Worm (Caenorhabditis elegans) whole organism, midembryonic: Measurements from ENCODE around the gene srh-21.

Experiments used
- T22C8.4 ChIP-seq: fragments of 200-800 bp; sonication (Bioruptor generic); IDR thresholded peaks from 2 replicates; pipeline ENCODE4 v1.3.6; 2022; ENCODE audit warnings: missing genetic modification characterization, missing compliant biosample characterization
- cog-1 ChIP-seq: sonication (generic microtip); optimal IDR thresholded peaks from 2 replicates; lab custom pipeline; 2016; ENCODE audit warnings: missing genetic modification characterization, missing compliant biosample characterization
- flt-1 ChIP-seq: fragments of 200-800 bp; sonication (Bioruptor generic); IDR thresholded peaks from 2 replicates; pipeline ENCODE4 v1.3.6; 2022; ENCODE audit warnings: missing genetic modification characterization, missing compliant biosample characterization
- klf-2 ChIP-seq: fragments of 200-800 bp; sonication (Bioruptor generic); conservative IDR thresholded peaks from 2 replicates; pipeline ENCODE4 v1.3.6; 2022; ENCODE audit warnings: missing genetic modification reagents, missing genetic modification characterization, missing compliant biosample characterization
- med-1 ChIP-seq: sonication (generic microtip); optimal IDR thresholded peaks from 2 replicates; lab custom pipeline; 2017; ENCODE audit warnings: missing genetic modification characterization, mild to moderate bottlenecking, missing compliant biosample characterization, antibody characterized with exemption, missing genetic modification reagents; ENCODE audit not compliant: insufficient read depth
- ref-1 ChIP-seq: fragments of 200-800 bp; sonication (Bioruptor generic); conservative IDR thresholded peaks from 2 replicates; pipeline ENCODE4 v1.3.6; 2022; ENCODE audit warnings: missing genetic modification reagents, missing genetic modification characterization, missing compliant biosample characterization
- tab-1 ChIP-seq: fragments of 200-800 bp; sonication (Bioruptor generic); IDR thresholded peaks from 2 replicates; pipeline ENCODE4 v1.3.6; 2022; ENCODE audit warnings: missing genetic modification characterization, missing compliant biosample characterization
- ztf-23 ChIP-seq: fragments of 200-800 bp; sonication (Bioruptor generic); IDR thresholded peaks from 2 replicates; pipeline ENCODE4 v1.3.6; 2022; ENCODE audit warnings: missing genetic modification reagents, missing genetic modification characterization, missing compliant biosample characterization
- ztf-29 ChIP-seq: fragments of 200-800 bp; sonication (Bioruptor generic); IDR thresholded peaks from 2 replicates; pipeline ENCODE4 v1.3.6; 2022; ENCODE audit warnings: missing genetic modification reagents, missing genetic modification characterization, missing compliant biosample characterization

srh-21 gene

ce11 chrV:4926371-4926770, at the start of gene srh-21:
srh-21 (plus strand) TSS chrV:4926671.
- no peak for TF ChIP-seq tab-1 (GFP tag; lab: Robert Waterston, UW)
- no peak for TF ChIP-seq ref-1

- TF ChIP-seq flt-1: no peak
- no peak for TF ChIP-seq ztf-29
- TF ChIP-seq med-1: no peak
These were observed 48.9 kb upstream of the srh-21 start, which contains the start of gene T19H12.6 for ce11 chrV:4877587-4877986. T19H12.6 (minus strand) TSS chrV:4877687.

ce11 chrV:4879251-4879650, 47.2 kb upstream of the srh-21 start, which contains the start of gene T19H12.15:
T19H12.15 (minus strand) TSS chrV:4879351.
- TF ChIP-seq med-1 (no peak), cog-1 (tag; lab: Kevin White, UChicago) (no peak), ref-1 (no peak), T22C8.4 (GFP tag; lab: Robert Waterston, UW) (no peak), klf-2 (GFP tag; lab: Robert Waterston, UW) (no peak), ztf-23 (GFP tag; lab: Robert Waterston, UW) (no peak), flt-1 (no peak), tab-1 (GFP tag; lab: Robert Waterston, UW) (no peak), ztf-29 (no peak)

ce11 chrV:4881377-4881776, 45.1 kb upstream of the srh-21 start, which contains the start of gene str-32:
str-32 (minus strand) TSS chrV:4881477.
- TF ChIP-seq cog-1 (tag; lab: Kevin White, UChicago): no peak
- no peak for TF ChIP-seq ref-1
- no peak for TF ChIP-seq tab-1 (GFP tag; lab: Robert Waterston, UW)
- no peak for TF ChIP-seq ztf-29
- no peak for TF ChIP-seq klf-2 (GFP tag; lab: Robert Waterston, UW)
- TF ChIP-seq med-1: no peak
- no peak for TF ChIP-seq T22C8.4 (GFP tag; lab: Robert Waterston, UW)
- no peak for TF ChIP-seq flt-1
- TF ChIP-seq ztf-23 (GFP tag; lab: Robert Waterston, UW): no peak

ce11 chrV:4884490-4884889, 42.0 kb upstream of the srh-21 start, which contains the start of gene T19H12.12:
T19H12.12 (plus strand) TSS chrV:4884790.
- TF ChIP-seq ztf-29 (no peak), cog-1 (tag; lab: Kevin White, UChicago) (no peak), T22C8.4 (GFP tag; lab: Robert Waterston, UW) (no peak)

- TF ChIP-seq T22C8.4 (GFP tag; lab: Robert Waterston, UW): no peak
- TF ChIP-seq med-1: no peak
- no peak for TF ChIP-seq ztf-29
- TF ChIP-seq ref-1: no peak
- TF ChIP-seq tab-1 (GFP tag; lab: Robert Waterston, UW): no peak
- no peak for TF ChIP-seq ztf-23 (GFP tag; lab: Robert Waterston, UW)
- TF ChIP-seq cog-1 (tag; lab: Kevin White, UChicago): no peak
- TF ChIP-seq flt-1: no peak
- TF ChIP-seq klf-2 (GFP tag; lab: Robert Waterston, UW): no peak
These were observed 41.1 kb upstream of the srh-21 start, which contains the start of gene T19H12.3 for ce11 chrV:4885372-4885771. T19H12.3 (plus strand) TSS chrV:4885672.

- TF ChIP-seq flt-1 (no peak), T22C8.4 (GFP tag; lab: Robert Waterston, UW) (no peak), ztf-23 (GFP tag; lab: Robert Waterston, UW) (no peak), med-1 (no peak), klf-2 (GFP tag; lab: Robert Waterston, UW) (no peak), ztf-29 (no peak)
These were observed 37.0 kb upstream of the srh-21 start, which contains the start of gene ugt-12 for ce11 chrV:4889477-4889876. ugt-12 (minus strand) TSS chrV:4889629.

- TF ChIP-seq flt-1 (no peak), cog-1 (tag; lab: Kevin White, UChicago) (no peak), ztf-29 (no peak), ztf-23 (GFP tag; lab: Robert Waterston, UW) (no peak), med-1 (no peak), klf-2 (GFP tag; lab: Robert Waterston, UW) (no peak), ref-1 (no peak), T22C8.4 (GFP tag; lab: Robert Waterston, UW) (no peak), tab-1 (GFP tag; lab: Robert Waterston, UW) (no peak)
These were observed 36.4 kb upstream of the srh-21 start, which contains the start of gene T19H12.2 for ce11 chrV:4889976-4890479. T19H12.2 (plus strand) TSS chrV:4890429.

- no peak for TF ChIP-seq ztf-29
- TF ChIP-seq ztf-23 (GFP tag; lab: Robert Waterston, UW): no peak
- TF ChIP-seq tab-1 (GFP tag; lab: Robert Waterston, UW): 0 out of 2 replicates have a peak, but pooled peaks have one; percentile 39
These were observed 35.7 kb upstream of the srh-21 start for ce11 chrV:4890781-4891180.

ce11 chrV:4891305-4891704, 35.2 kb upstream of the srh-21 start:
- TF ChIP-seq cog-1 (tag; lab: Kevin White, UChicago): no peak
- no peak for TF ChIP-seq ref-1
- TF ChIP-seq flt-1: no peak
- TF ChIP-seq klf-2 (GFP tag; lab: Robert Waterston, UW): no peak
- no peak for TF ChIP-seq ztf-23 (GFP tag; lab: Robert Waterston, UW)
- TF ChIP-seq ztf-29: no peak
- TF ChIP-seq tab-1 (GFP tag; lab: Robert Waterston, UW): no peak
- TF ChIP-seq T22C8.4 (GFP tag; lab: Robert Waterston, UW): no peak
- no peak for TF ChIP-seq med-1

- TF ChIP-seq ref-1 (no peak), T22C8.4 (GFP tag; lab: Robert Waterston, UW) (no peak), ztf-29 (no peak), ztf-23 (GFP tag; lab: Robert Waterston, UW) (no peak), flt-1 (no peak), cog-1 (tag; lab: Kevin White, UChicago) (no peak)
These were observed 31.5 kb upstream of the srh-21 start, which contains the start of gene ugt-11 for ce11 chrV:4894971-4895370. ugt-11 (minus strand) TSS chrV:4895071.
